Worm (Caenorhabditis elegans) whole organism, early embryonic: Measurements from ENCODE around the gene F46F2.3.

Experiments
- B0310.2 ChIP-seq: sonication (generic microtip); optimal IDR thresholded peaks from 2 replicates; lab custom pipeline; 2016; ENCODE audit warnings: mild to moderate bottlenecking, missing genetic modification characterization, missing compliant biosample characterization
- F13C5.2 ChIP-seq: sonication (generic microtip); optimal IDR thresholded peaks from 2 replicates; lab custom pipeline; 2017; ENCODE audit warnings: mild to moderate bottlenecking, missing genetic modification characterization, inconsistent platforms, missing compliant biosample characterization
- aly-1 ChIP-seq: sonication (generic microtip); optimal IDR thresholded peaks from 2 replicates; lab custom pipeline; 2016; ENCODE audit warnings: missing genetic modification characterization, missing compliant biosample characterization
- ama-1 ChIP-seq: fragments of 150-350 bp; optimal IDR thresholded peaks from 2 replicates; lab custom pipeline; 2014
- ceh-13 ChIP-seq: fragments of 200-800 bp; sonication (Bioruptor generic); optimal IDR thresholded peaks from 2 replicates; lab custom pipeline; 2018; ENCODE audit warnings: mild to moderate bottlenecking, missing genetic modification characterization, missing compliant biosample characterization
- ceh-36 ChIP-seq: sonication (generic microtip); optimal IDR thresholded peaks from 2 replicates; lab custom pipeline; 2016; ENCODE audit warnings: missing genetic modification characterization, inconsistent platforms, missing compliant biosample characterization
- ets-7 ChIP-seq: sonication (generic microtip); optimal IDR thresholded peaks from 2 replicates; lab custom pipeline; 2016; ENCODE audit warnings: missing genotype, missing genetic modification characterization, missing compliant biosample characterization
- flt-1 ChIP-seq: fragments of 200-800 bp; sonication (Bioruptor generic); IDR thresholded peaks from 2 replicates; pipeline ENCODE4 v1.3.6; 2022; ENCODE audit warnings: missing genetic modification characterization, missing compliant biosample characterization
- hmbx-1 ChIP-seq: sonication (generic microtip); optimal IDR thresholded peaks from 2 replicates; lab custom pipeline; 2016; ENCODE audit warnings: mild to moderate bottlenecking, missing genetic modification characterization, missing compliant biosample characterization
- hmg-4 ChIP-seq: fragments of 200-800 bp; sonication (Bioruptor generic); optimal IDR thresholded peaks from 2 replicates; lab custom pipeline; 2018; ENCODE audit warnings: mild to moderate bottlenecking, missing genetic modification characterization, missing compliant biosample characterization
- hnd-1 ChIP-seq: sonication (generic microtip); optimal IDR thresholded peaks from 2 replicates; lab custom pipeline; 2016; ENCODE audit warnings: missing genetic modification characterization, missing compliant biosample characterization
- pes-1 ChIP-seq: fragments of 200-800 bp; sonication (Bioruptor generic); IDR thresholded peaks from 2 replicates; pipeline ENCODE4 v1.3.6; 2022; ENCODE audit warnings: missing genetic modification reagents, missing genetic modification characterization, missing compliant biosample characterization
- scrt-1 ChIP-seq: fragments of 200-800 bp; sonication (Bioruptor generic); IDR thresholded peaks from 2 replicates; pipeline ENCODE4 v1.3.6; 2022; ENCODE audit warnings: missing genetic modification characterization, missing compliant biosample characterization
- sea-1 ChIP-seq: fragments of 200-800 bp; sonication (Bioruptor generic); conservative IDR thresholded peaks from 2 replicates; pipeline ENCODE4 v1.3.6; 2022; ENCODE audit warnings: missing genetic modification characterization, missing compliant biosample characterization
- tbx-11 ChIP-seq: fragments of 200-800 bp; sonication (Bioruptor generic); IDR thresholded peaks from 2 replicates; pipeline ENCODE4 v1.3.6; 2022; ENCODE audit warnings: missing genetic modification characterization, missing compliant biosample characterization
- tbx-37 ChIP-seq: fragments of 200-800 bp; sonication (Bioruptor generic); conservative IDR thresholded peaks from 2 replicates; pipeline ENCODE4 v1.3.6; 2022; ENCODE audit warnings: missing genetic modification reagents, missing genetic modification characterization, missing compliant biosample characterization
- tra-4 ChIP-seq: sonication (generic microtip); optimal IDR thresholded peaks from 2 replicates; lab custom pipeline; 2017; ENCODE audit warnings: missing genetic modification characterization, missing compliant biosample characterization

F46F2.3 gene

DNA sequence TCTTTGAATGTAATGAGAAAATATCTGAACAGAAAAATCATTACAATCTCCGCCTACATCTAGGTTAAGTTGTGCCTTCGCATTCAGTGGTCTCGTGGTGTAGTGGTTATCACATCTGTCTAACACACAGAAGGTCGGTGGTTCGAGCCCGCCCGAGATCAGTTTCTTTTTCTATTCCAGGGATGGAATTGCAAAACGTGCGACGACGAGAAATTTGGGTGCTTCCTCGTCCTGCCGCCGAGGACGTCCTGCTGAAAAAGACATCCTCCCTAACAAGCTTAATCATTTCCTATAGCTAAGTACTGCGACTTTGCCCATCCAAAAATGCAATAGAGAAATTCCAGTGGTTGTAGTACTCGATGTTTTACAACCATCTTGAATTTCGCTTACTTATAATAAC, 24.1 kb downstream of the F46F2.3 start:
- TF ChIP-seq hmg-4 (peak; percentile 1), ceh-13 (GFP tag; lab: Kevin White, UChicago) (no peak), scrt-1 (GFP tag; lab: Robert Waterston, UW) (no peak), pes-1 (no peak; the same call in 1 of the 2 replicates), tra-4 (tag; lab: Kevin White, UChicago) (no peak), tbx-37 (GFP tag; lab: Robert Waterston, UW) (no peak), hnd-1 (no peak), ama-1 (lab: Kevin White, UChicago) (no peak), flt-1 (GFP tag; lab: Robert Waterston, UW) (no peak; the same call in 1 of the 2 replicates), sea-1 (GFP tag; lab: Robert Waterston, UW) (no peak), aly-1 (tag; lab: Kevin White, UChicago) (peak; percentile 23)

DNA sequence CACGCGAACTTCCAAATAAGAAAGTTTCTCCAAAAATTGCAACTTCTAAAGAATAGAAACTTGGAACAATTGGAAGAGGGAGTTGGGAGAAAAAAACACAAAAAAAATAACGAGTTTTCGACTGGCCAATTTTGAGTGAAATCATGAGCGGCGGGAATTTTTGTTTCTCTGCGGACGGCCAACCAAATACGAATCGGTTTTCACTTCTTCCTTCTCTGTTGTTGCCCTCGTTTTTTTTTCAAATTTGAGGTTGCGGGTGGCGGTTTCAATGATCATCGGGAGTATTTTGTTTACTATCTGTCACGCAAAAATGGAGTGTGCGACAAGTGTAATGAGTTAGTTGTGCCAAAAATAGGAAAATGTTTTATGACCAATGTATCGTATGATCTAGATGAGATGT, 26.4 kb downstream of the F46F2.3 start:
- TF ChIP-seq B0310.2 (tag; lab: Kevin White, UChicago), result no peak
- TF ChIP-seq tbx-11 (GFP tag; lab: Robert Waterston, UW), result no peak
- TF ChIP-seq hmbx-1, result no peak
- TF ChIP-seq hnd-1, result no peak
- TF ChIP-seq hmg-4, result no peak
- TF ChIP-seq tbx-37 (GFP tag; lab: Robert Waterston, UW), result no peak
- no peak for TF ChIP-seq tra-4 (tag; lab: Kevin White, UChicago)
- TF ChIP-seq sea-1 (GFP tag; lab: Robert Waterston, UW), result no peak
- TF ChIP-seq ceh-36 (tag; lab: Kevin White, UChicago), result no peak
- TF ChIP-seq ama-1 (lab: Kevin White, UChicago), result no peak
- TF ChIP-seq aly-1 (tag; lab: Kevin White, UChicago), result no peak
- no peak for TF ChIP-seq flt-1 (GFP tag; lab: Robert Waterston, UW)
- no peak for TF ChIP-seq scrt-1 (GFP tag; lab: Robert Waterston, UW)
- no peak for TF ChIP-seq ceh-13 (GFP tag; lab: Kevin White, UChicago)
- no peak for TF ChIP-seq ets-7

DNA sequence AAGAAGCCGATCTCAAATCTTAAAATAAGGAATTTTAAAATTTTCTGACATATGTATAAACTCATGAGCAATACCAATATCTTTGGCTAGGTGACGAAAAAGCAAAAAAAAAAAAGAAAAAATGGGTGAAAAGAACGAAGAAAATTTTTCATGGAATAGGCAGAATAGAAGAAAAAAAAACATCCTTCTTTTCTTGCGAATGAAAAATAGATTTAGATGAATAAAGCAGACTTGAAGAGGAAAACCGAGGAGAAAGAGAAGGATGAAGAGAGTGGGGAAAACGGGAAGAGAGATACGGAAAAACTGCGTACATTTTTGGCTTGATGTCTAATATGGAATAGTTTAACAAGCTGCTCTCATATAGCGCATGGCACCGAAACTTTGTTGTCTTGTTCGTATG, 28.3 kb downstream of the F46F2.3 start:
- TF ChIP-seq ama-1 (lab: Kevin White, UChicago) (no peak), flt-1 (GFP tag; lab: Robert Waterston, UW) (no peak), tbx-37 (GFP tag; lab: Robert Waterston, UW) (no peak), hmg-4 (no peak), ceh-13 (GFP tag; lab: Kevin White, UChicago) (no peak), tra-4 (tag; lab: Kevin White, UChicago) (no peak), B0310.2 (tag; lab: Kevin White, UChicago) (no peak), aly-1 (tag; lab: Kevin White, UChicago) (no peak), F13C5.2 (tag; lab: Kevin White, UChicago) (no peak), tbx-11 (GFP tag; lab: Robert Waterston, UW) (no peak), scrt-1 (GFP tag; lab: Robert Waterston, UW) (no peak), ceh-36 (tag; lab: Kevin White, UChicago) (no peak), pes-1 (no peak), hmbx-1 (no peak), sea-1 (GFP tag; lab: Robert Waterston, UW) (no peak), hnd-1 (no peak), ets-7 (no peak)

DNA sequence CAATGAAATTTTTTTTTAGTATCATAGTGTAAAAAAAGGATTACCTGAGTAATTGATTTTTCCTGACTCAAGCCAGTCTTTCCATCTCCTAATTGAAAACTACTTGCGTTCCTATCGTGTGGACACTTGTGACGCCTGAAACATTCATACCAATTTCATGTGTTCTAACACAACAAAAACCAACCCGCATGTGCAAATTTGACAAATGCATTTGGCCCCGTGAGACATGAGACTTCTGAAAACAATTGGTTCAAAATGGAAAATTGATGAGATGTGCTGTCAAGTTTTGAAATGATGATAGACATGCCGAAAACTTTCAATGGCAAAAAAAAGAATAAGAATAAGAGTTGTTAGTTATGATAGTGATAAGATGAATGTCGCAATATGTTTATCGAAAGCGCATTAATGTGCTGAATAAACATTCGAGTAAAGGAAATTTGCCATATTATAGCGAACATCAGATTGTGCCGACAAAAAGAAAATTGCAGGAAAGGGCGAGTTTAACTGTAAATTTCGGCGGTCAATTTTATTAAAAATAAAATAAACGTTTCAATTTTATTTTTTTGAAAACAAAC, 29.6 kb downstream of the F46F2.3 start, which contains the start of gene H03A11.2:
Gene H03A11.2 (minus strand): TSS at position 252 of the 575 bp plus-strand sequence.
- TF ChIP-seq hnd-1 (no peak), sea-1 (GFP tag; lab: Robert Waterston, UW) (no peak), hmg-4 (no peak), ceh-36 (tag; lab: Kevin White, UChicago) (no peak), ceh-13 (GFP tag; lab: Kevin White, UChicago) (no peak), scrt-1 (GFP tag; lab: Robert Waterston, UW) (no peak), tra-4 (tag; lab: Kevin White, UChicago) (no peak), tbx-37 (GFP tag; lab: Robert Waterston, UW) (no peak), B0310.2 (tag; lab: Kevin White, UChicago) (no peak), F13C5.2 (tag; lab: Kevin White, UChicago) (no peak), aly-1 (tag; lab: Kevin White, UChicago) (no peak), ama-1 (lab: Kevin White, UChicago) (no peak), hmbx-1 (no peak), ets-7 (no peak), tbx-11 (GFP tag; lab: Robert Waterston, UW) (no peak), pes-1 (no peak), flt-1 (GFP tag; lab: Robert Waterston, UW) (no peak)

DNA sequence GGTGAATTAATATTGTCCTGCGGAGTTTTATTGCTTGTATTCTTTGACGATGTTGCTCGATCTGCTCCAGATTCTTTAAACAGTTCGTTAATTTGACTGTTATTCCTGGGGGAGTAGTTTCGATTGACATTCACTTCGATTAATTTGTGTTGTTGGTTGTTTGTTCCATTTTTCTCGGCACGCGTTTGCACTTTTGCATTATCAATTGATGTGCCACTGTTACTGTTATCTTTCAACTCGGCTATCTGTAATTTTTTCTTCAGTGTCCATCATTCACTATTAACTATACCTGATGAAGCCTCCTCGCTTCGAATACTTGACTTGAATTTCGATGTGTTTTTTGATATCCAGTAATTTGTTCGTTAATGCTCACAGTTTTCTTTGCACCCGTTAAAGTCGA, 30.9 kb downstream of the F46F2.3 start:
- no peak for TF ChIP-seq pes-1
- no peak for TF ChIP-seq hmg-4
- no peak for TF ChIP-seq ama-1 (lab: Kevin White, UChicago)
- no peak for TF ChIP-seq ets-7
- TF ChIP-seq sea-1 (GFP tag; lab: Robert Waterston, UW), result no peak
- no peak for TF ChIP-seq tra-4 (tag; lab: Kevin White, UChicago)
- no peak for TF ChIP-seq ceh-13 (GFP tag; lab: Kevin White, UChicago)
- TF ChIP-seq scrt-1 (GFP tag; lab: Robert Waterston, UW), result no peak
- no peak for TF ChIP-seq hmbx-1
- no peak for TF ChIP-seq tbx-37 (GFP tag; lab: Robert Waterston, UW)
- TF ChIP-seq flt-1 (GFP tag; lab: Robert Waterston, UW), result no peak
- TF ChIP-seq B0310.2 (tag; lab: Kevin White, UChicago), result no peak
- TF ChIP-seq F13C5.2 (tag; lab: Kevin White, UChicago), result no peak
- TF ChIP-seq ceh-36 (tag; lab: Kevin White, UChicago), result no peak
- no peak for TF ChIP-seq tbx-11 (GFP tag; lab: Robert Waterston, UW)
- no peak for TF ChIP-seq hnd-1
- no peak for TF ChIP-seq aly-1 (tag; lab: Kevin White, UChicago)

DNA sequence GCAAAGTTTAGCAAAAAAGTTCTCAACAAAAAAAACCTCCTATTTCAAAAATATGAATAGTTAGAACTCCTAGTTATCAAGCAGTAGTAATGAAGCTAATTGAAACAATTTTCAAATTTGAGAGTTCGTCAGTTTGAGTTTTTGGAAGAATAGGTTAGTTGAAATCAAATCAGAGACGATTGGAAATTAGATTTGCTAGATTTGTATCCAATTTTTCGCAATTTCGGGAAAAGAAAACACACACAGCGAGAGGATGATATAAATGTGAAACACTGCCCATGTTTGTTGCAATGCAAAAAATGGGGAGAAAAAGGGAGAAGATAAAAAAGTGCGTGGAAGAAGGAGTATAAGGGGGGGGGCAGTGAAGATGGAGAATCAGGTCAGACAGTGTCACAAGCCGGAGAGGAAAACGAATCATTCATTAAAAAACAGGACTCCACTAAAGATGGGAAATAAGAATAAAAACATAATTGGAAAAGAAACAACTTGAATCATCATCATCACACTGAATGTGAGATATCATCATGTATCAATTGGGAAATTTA, 34.8 kb downstream of the F46F2.3 start:
- no peak for TF ChIP-seq hnd-1
- TF ChIP-seq pes-1, result no peak
- TF ChIP-seq ceh-36 (tag; lab: Kevin White, UChicago), result no peak
- no peak for TF ChIP-seq ets-7
- no peak for TF ChIP-seq ceh-13 (GFP tag; lab: Kevin White, UChicago)
